Worm (Caenorhabditis elegans): ENCODE data around the gene C23F12.9.

DNA sequence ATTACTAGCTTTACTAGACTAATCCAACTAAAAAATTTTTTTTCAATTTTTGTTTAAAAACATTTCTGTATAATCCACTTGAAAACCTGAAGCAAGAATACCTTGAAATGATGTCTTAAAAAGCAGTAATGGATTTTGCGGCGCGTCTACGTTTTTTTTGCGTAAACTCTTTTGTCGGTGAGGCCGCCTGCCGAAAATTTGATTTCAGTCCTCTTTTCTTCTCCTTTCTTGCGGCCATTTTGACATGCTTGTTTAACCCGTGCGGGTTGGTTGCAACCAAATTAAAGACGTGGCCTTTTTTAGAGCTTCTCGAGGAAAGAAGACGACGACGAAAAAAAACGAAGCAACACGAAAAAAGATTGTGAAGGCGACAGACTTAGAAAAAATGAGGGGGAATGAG is 32.7 kb upstream of the C23F12.9 start:
- TF ChIP-seq tbx-2 (tag; optimal IDR thresholded peaks at IDR 0.05) (no peak), R02D3.7 (tag; optimal IDR thresholded peaks at IDR 0.05) (no peak), elt-3 (tag; optimal IDR thresholded peaks at IDR 0.05) (no peak), fos-1 (tag; optimal IDR thresholded peaks at IDR 0.05) (no peak), nfya-1 (tag; optimal IDR thresholded peaks at IDR 0.05; ENCODE audit: insufficient read depth) (no peak), jun-1 (tag; optimal IDR thresholded peaks at IDR 0.05) (no peak), pha-4 (tag; optimal IDR thresholded peaks at IDR 0.05) (no peak), nhr-12 (tag; optimal IDR thresholded peaks at IDR 0.05) (no peak), ZK546.5 (tag; optimal IDR thresholded peaks at IDR 0.05) (no peak)

All from whole organism, L3 larva.